Worm (Caenorhabditis elegans) whole organism, L3 larva: Measurements from ENCODE around the gene F32E10.9.

Experiments used
- ama-1 ChIP-seq: fragments of 150-350 bp; optimal IDR thresholded peaks from 2 replicates; lab custom pipeline; 2018
- ceh-16 ChIP-seq: sonication (generic microtip); optimal IDR thresholded peaks from 2 replicates; lab custom pipeline; 2017; ENCODE audit warnings: missing biosample characterization, missing genetic modification characterization
- egl-27 ChIP-seq: sonication (generic microtip); optimal IDR thresholded peaks from 4 replicates; lab custom pipeline; 2017; ENCODE audit warnings: missing biosample characterization, missing genetic modification reagents, missing genetic modification characterization
- lin-15B ChIP-seq: fragments of 150-350 bp; optimal IDR thresholded peaks from 2 replicates; lab custom pipeline; 2014; ENCODE audit warnings: missing biosample characterization, missing genetic modification characterization
- nhr-28 ChIP-seq: fragments of 150-350 bp; optimal IDR thresholded peaks from 2 replicates; lab custom pipeline; 2014; ENCODE audit warnings: missing biosample characterization, missing genetic modification characterization
- nhr-76 ChIP-seq: fragments of 150-350 bp; sonication (generic microtip); optimal IDR thresholded peaks from 5 replicates; lab custom pipeline; 2014; ENCODE audit warnings: missing biosample characterization, missing genetic modification characterization
- nhr-77 ChIP-seq: fragments of 150-350 bp; optimal IDR thresholded peaks from 2 replicates; lab custom pipeline; 2014; ENCODE audit warnings: missing biosample characterization, missing genetic modification characterization
- snpc-4 ChIP-seq: fragments of 150-350 bp; optimal IDR thresholded peaks from 2 replicates; lab custom pipeline; 2014; ENCODE audit warnings: missing biosample characterization, missing genetic modification characterization
- unc-39 ChIP-seq: sonication (generic microtip); optimal IDR thresholded peaks from 4 replicates; lab custom pipeline; 2017; ENCODE audit warnings: missing biosample characterization, missing genetic modification characterization
- unc-62 ChIP-seq: fragments of 150-350 bp; sonication (generic microtip); optimal IDR thresholded peaks from 4 replicates; lab custom pipeline; 2014; ENCODE audit warnings: missing biosample characterization, missing genetic modification reagents, missing genetic modification characterization

ce11 chrIV:7551254-7551653 lies 12.5 kb downstream of the F32E10.9 start:
- TF ChIP-seq nhr-76 (tag; lab: Kevin White, UChicago) (no peak), ama-1 (no peak), egl-27 (tag; lab: Kevin White, UChicago) (no peak), nhr-77 (tag; lab: Kevin White, UChicago) (no peak), snpc-4 (no peak), ceh-16 (tag; lab: Kevin White, UChicago) (no peak), lin-15B (tag; lab: Kevin White, UChicago) (no peak), unc-39 (tag; lab: Kevin White, UChicago) (no peak), unc-62 (no peak), nhr-28 (tag; lab: Kevin White, UChicago) (no peak)
